Worm (Caenorhabditis elegans) whole organism, L1 larva: ENCODE measurements around the gene coh-3.

Experiments used
- C34B4.2 ChIP-seq: sonication (generic microtip); optimal IDR thresholded peaks from 2 replicates; lab custom pipeline; 2017; ENCODE audit warnings: mild to moderate bottlenecking, missing genetic modification characterization, missing compliant biosample characterization
- F16B12.6 ChIP-seq: fragments of 150-350 bp; optimal IDR thresholded peaks from 2 replicates; lab custom pipeline; 2014; ENCODE audit warnings: missing biosample characterization, missing genetic modification characterization
- aha-1 ChIP-seq: fragments of 150-350 bp; optimal IDR thresholded peaks from 2 replicates; lab custom pipeline; 2014; ENCODE audit warnings: missing biosample characterization, missing genetic modification characterization
- alr-1 ChIP-seq: fragments of 200-800 bp; sonication (Bioruptor generic); optimal IDR thresholded peaks from 2 replicates; lab custom pipeline; 2018; ENCODE audit warnings: borderline replicate concordance, mild to moderate bottlenecking, missing genetic modification characterization, missing compliant biosample characterization
- aly-2 ChIP-seq: fragments of 150-350 bp; optimal IDR thresholded peaks from 2 replicates; lab custom pipeline; 2014; ENCODE audit warnings: missing biosample characterization, missing genetic modification characterization
- ama-1 ChIP-seq: fragments of 150-350 bp; optimal IDR thresholded peaks from 2 replicates; lab custom pipeline; 2014
- ceh-63 ChIP-seq: fragments of 200-800 bp; sonication (Bioruptor generic); optimal IDR thresholded peaks from 2 replicates; lab custom pipeline; 2018; ENCODE audit warnings: mild to moderate bottlenecking, missing genetic modification characterization, missing compliant biosample characterization
- ceh-8 ChIP-seq: fragments of 200-800 bp; sonication (Bioruptor generic); optimal IDR thresholded peaks from 2 replicates; lab custom pipeline; 2018; ENCODE audit warnings: mild to moderate bottlenecking, missing genetic modification characterization, moderate library complexity, missing compliant biosample characterization
- ceh-90 ChIP-seq: sonication (generic microtip); optimal IDR thresholded peaks from 2 replicates; lab custom pipeline; 2016; ENCODE audit warnings: missing genetic modification characterization, missing compliant biosample characterization
- ces-1 ChIP-seq: fragments of 150-350 bp; optimal IDR thresholded peaks from 2 replicates; lab custom pipeline; 2014; ENCODE audit warnings: missing biosample characterization, missing genetic modification reagents, missing genetic modification characterization
- dpl-1 ChIP-seq, 3 experiments: fragments of 150-350 bp in 2 of 3; sonication (generic microtip) in 1 of 3; optimal IDR thresholded peaks; 2 replicates each; lab custom pipeline; 2014 to 2017; ENCODE audit warnings: missing biosample characterization in 3 of 3, missing genetic modification characterization in 3 of 3, missing genetic modification reagents in 3 of 3
- efl-1 ChIP-seq, 4 experiments: fragments of 150-350 bp; optimal IDR thresholded peaks in 3 of 4; peaks in 1 of 4; 1 replicate in 1 of 4; 2 replicates in 3 of 4; lab custom pipeline; 2014; ENCODE audit warnings: missing biosample characterization in 2 of 4, missing genetic modification characterization in 2 of 4, missing genetic modification reagents in 2 of 4
- efl-3 ChIP-seq: fragments of 200-800 bp; sonication (Bioruptor generic); optimal IDR thresholded peaks from 2 replicates; lab custom pipeline; 2018; ENCODE audit warnings: mild to moderate bottlenecking, missing genetic modification characterization, missing compliant biosample characterization
- egl-13 ChIP-seq: sonication (generic microtip); optimal IDR thresholded peaks from 2 replicates; lab custom pipeline; 2016; ENCODE audit warnings: missing genotype, missing genetic modification reagents, missing genetic modification characterization, missing compliant biosample characterization
- egl-27 ChIP-seq, 2 experiments: fragments of 150-350 bp in 1 of 2; sonication (generic microtip); optimal IDR thresholded peaks; 3 replicates each; lab custom pipeline; 2017 to 2018; ENCODE audit warnings: missing biosample characterization in 2 of 2, missing genetic modification characterization in 2 of 2, missing genetic modification reagents in 2 of 2
- elt-3 ChIP-seq, 6 experiments: fragments of 150-350 bp in 1 of 6; sonication (generic microtip); optimal IDR thresholded peaks; 2 replicates each; lab custom pipeline; 2017 to 2018; ENCODE audit warnings: missing biosample characterization in 6 of 6, missing genetic modification characterization in 6 of 6, inconsistent platforms in 1 of 6
- fkh-4 ChIP-seq: sonication (generic microtip); optimal IDR thresholded peaks from 2 replicates; lab custom pipeline; 2016; ENCODE audit warnings: missing compliant biosample characterization, missing genetic modification characterization, borderline replicate concordance
- fos-1 ChIP-seq: fragments of 150-350 bp; optimal IDR thresholded peaks from 2 replicates; lab custom pipeline; 2014; ENCODE audit warnings: missing biosample characterization, missing genetic modification characterization
- hpl-2 ChIP-seq: fragments of 150-350 bp; optimal IDR thresholded peaks from 2 replicates; lab custom pipeline; 2014; ENCODE audit warnings: missing biosample characterization, missing genetic modification reagents, missing genetic modification characterization
- irx-1 ChIP-seq: sonication (generic microtip); optimal IDR thresholded peaks from 2 replicates; lab custom pipeline; 2016; ENCODE audit warnings: missing genetic modification characterization, missing compliant biosample characterization
- jun-1 ChIP-seq: fragments of 150-350 bp; optimal IDR thresholded peaks from 2 replicates; lab custom pipeline; 2014; ENCODE audit warnings: missing biosample characterization, missing genetic modification reagents, missing genetic modification characterization
- lin-13 ChIP-seq: fragments of 150-350 bp; optimal IDR thresholded peaks from 2 replicates; lab custom pipeline; 2014; ENCODE audit warnings: missing biosample characterization, missing genetic modification reagents, missing genetic modification characterization
- lin-14 ChIP-seq: fragments of 200-800 bp; sonication (Bioruptor generic); optimal IDR thresholded peaks from 2 replicates; lab custom pipeline; 2018; ENCODE audit warnings: mild to moderate bottlenecking, missing genetic modification characterization, moderate library complexity, missing compliant biosample characterization
- lin-15B ChIP-seq: fragments of 150-350 bp; sonication (generic microtip); optimal IDR thresholded peaks from 3 replicates; lab custom pipeline; 2014; ENCODE audit warnings: missing biosample characterization, missing genetic modification characterization
- lin-39 ChIP-seq: fragments of 150-350 bp; optimal IDR thresholded peaks from 2 replicates; lab custom pipeline; 2014; ENCODE audit warnings: missing biosample characterization, missing genetic modification reagents, missing genetic modification characterization
- lsy-2 ChIP-seq, 2 experiments: fragments of 150-350 bp; optimal IDR thresholded peaks; 2 replicates each; lab custom pipeline; 2014; ENCODE audit warnings: missing biosample characterization in 2 of 2, missing genetic modification characterization in 2 of 2
- mab-9 ChIP-seq: fragments of 200-800 bp; sonication (Bioruptor generic); IDR thresholded peaks from 2 replicates; pipeline ENCODE4 v1.3.6; 2022; ENCODE audit warnings: missing genetic modification reagents, missing genetic modification characterization, missing compliant biosample characterization
- mep-1 ChIP-seq: fragments of 150-350 bp; optimal IDR thresholded peaks from 2 replicates; lab custom pipeline; 2014; ENCODE audit warnings: missing biosample characterization, missing genetic modification characterization
- nhr-11 ChIP-seq: fragments of 150-350 bp; optimal IDR thresholded peaks from 2 replicates; lab custom pipeline; 2014; ENCODE audit warnings: missing biosample characterization, missing genetic modification characterization
- nhr-12 ChIP-seq: sonication (generic microtip); optimal IDR thresholded peaks from 2 replicates; lab custom pipeline; 2017; ENCODE audit warnings: missing biosample characterization, missing genetic modification characterization
- nhr-20 ChIP-seq: sonication (generic microtip); optimal IDR thresholded peaks from 2 replicates; lab custom pipeline; 2016; ENCODE audit warnings: mild to moderate bottlenecking, missing genetic modification characterization, missing compliant biosample characterization
- nhr-28 ChIP-seq: fragments of 150-350 bp; optimal IDR thresholded peaks from 2 replicates; lab custom pipeline; 2014; ENCODE audit warnings: missing biosample characterization, missing genetic modification characterization
- nhr-71 ChIP-seq: sonication (generic microtip); optimal IDR thresholded peaks from 2 replicates; lab custom pipeline; 2016; ENCODE audit warnings: mild to moderate bottlenecking, missing genetic modification characterization, moderate library complexity, missing compliant biosample characterization
- nhr-77 ChIP-seq: fragments of 150-350 bp; optimal IDR thresholded peaks from 2 replicates; lab custom pipeline; 2014; ENCODE audit warnings: missing biosample characterization, missing genetic modification characterization
- nhr-84 ChIP-seq: sonication (generic microtip); optimal IDR thresholded peaks from 2 replicates; lab custom pipeline; 2017; ENCODE audit warnings: missing biosample characterization, missing genetic modification characterization
- nhr-85 ChIP-seq: sonication (generic microtip); peaks from one replicate; lab custom pipeline; 2016; ENCODE audit warnings: missing genetic modification characterization, inconsistent platforms, missing compliant biosample characterization
- pag-3 ChIP-seq: sonication (generic microtip); optimal IDR thresholded peaks from 2 replicates; lab custom pipeline; 2017; ENCODE audit warnings: missing genetic modification characterization, mild to moderate bottlenecking, missing compliant biosample characterization, antibody characterized with exemption, borderline replicate concordance; ENCODE audit not compliant: insufficient read depth
- pqm-1 ChIP-seq: sonication (generic microtip); optimal IDR thresholded peaks from 3 replicates; lab custom pipeline; 2017; ENCODE audit warnings: missing biosample characterization, missing genetic modification characterization
- skn-1 ChIP-seq: fragments of 150-350 bp; optimal IDR thresholded peaks from 2 replicates; lab custom pipeline; 2014; ENCODE audit warnings: missing biosample characterization, missing genetic modification characterization
- snpc-4 ChIP-seq: fragments of 150-350 bp; optimal IDR thresholded peaks from 2 replicates; lab custom pipeline; 2014; ENCODE audit warnings: missing biosample characterization, missing genetic modification characterization
- snu-23 ChIP-seq: sonication (generic microtip); optimal IDR thresholded peaks from 2 replicates; lab custom pipeline; 2016; ENCODE audit warnings: missing genetic modification characterization, missing compliant biosample characterization
- sptf-1 ChIP-seq: fragments of 150-350 bp; optimal IDR thresholded peaks from 2 replicates; lab custom pipeline; 2014; ENCODE audit warnings: missing biosample characterization, missing genetic modification characterization
- sup-37 ChIP-seq: fragments of 200-800 bp; sonication (Bioruptor generic); optimal IDR thresholded peaks from 2 replicates; lab custom pipeline; 2018; ENCODE audit warnings: mild to moderate bottlenecking, missing genetic modification characterization, missing compliant biosample characterization
- tbx-2 ChIP-seq: sonication (generic microtip); optimal IDR thresholded peaks from 2 replicates; lab custom pipeline; 2016; ENCODE audit warnings: missing genetic modification characterization, missing compliant biosample characterization
- tlp-1 ChIP-seq: fragments of 150-350 bp; optimal IDR thresholded peaks from 2 replicates; lab custom pipeline; 2014; ENCODE audit warnings: missing biosample characterization, missing genetic modification characterization
- unc-130 ChIP-seq: fragments of 150-350 bp; optimal IDR thresholded peaks from 2 replicates; lab custom pipeline; 2017; ENCODE audit warnings: missing biosample characterization, missing genetic modification characterization, inconsistent platforms
- unc-30 ChIP-seq: sonication (generic microtip); optimal IDR thresholded peaks from 2 replicates; lab custom pipeline; 2017; ENCODE audit warnings: missing biosample characterization, missing genetic modification characterization
- unc-98 ChIP-seq: fragments of 200-800 bp; sonication (Bioruptor generic); IDR thresholded peaks from 2 replicates; pipeline ENCODE4 v1.3.6; 2022; ENCODE audit warnings: missing genetic modification characterization, missing compliant biosample characterization
- vab-15 ChIP-seq: sonication (generic microtip); optimal IDR thresholded peaks from 2 replicates; lab custom pipeline; 2017; ENCODE audit warnings: missing genotype, mild to moderate bottlenecking, missing genetic modification characterization, missing compliant biosample characterization
- zag-1 ChIP-seq: fragments of 150-350 bp; optimal IDR thresholded peaks from 2 replicates; lab custom pipeline; 2014; ENCODE audit warnings: missing biosample characterization, missing genetic modification characterization
- ztf-11 ChIP-seq, 2 experiments: sonication (generic microtip); optimal IDR thresholded peaks; 2 replicates each; lab custom pipeline; 2016 to 2017; ENCODE audit warnings: missing genetic modification characterization in 2 of 2, missing biosample characterization in 1 of 2, missing compliant biosample characterization in 1 of 2
- ztf-4 ChIP-seq: fragments of 150-350 bp; optimal IDR thresholded peaks from 2 replicates; lab custom pipeline; 2014; ENCODE audit warnings: missing biosample characterization, missing genetic modification characterization

coh-3 gene

DNA sequence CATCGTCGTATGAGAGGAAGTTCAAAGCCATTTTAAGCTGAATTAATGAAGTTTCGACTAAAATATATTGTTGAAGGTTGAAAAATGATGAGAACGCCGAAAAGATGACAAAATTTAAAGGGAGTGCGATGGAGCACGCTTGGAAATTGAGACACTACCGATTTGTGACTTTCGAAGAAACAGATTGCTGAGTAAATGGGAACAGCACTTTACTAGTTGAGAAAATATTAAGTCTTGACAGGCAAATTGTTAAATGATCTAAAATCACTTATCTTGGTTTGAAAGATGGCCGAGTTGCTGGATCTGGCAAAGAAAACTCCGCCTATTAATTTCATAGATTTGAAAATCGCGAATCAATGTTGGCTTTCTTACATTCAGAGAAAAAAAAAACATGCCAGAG, 34.0 kb upstream of the coh-3 start, which contains the start of gene rpoa-12 (continued):
- TF ChIP-seq ztf-11 (tag; optimal IDR thresholded peaks at IDR 0.05; lab: Kevin White, UChicago): peak in 1 of 2 experiments; percentile 64
- TF ChIP-seq lin-13: peak; percentile 12
- TF ChIP-seq unc-98 (GFP tag; lab: Robert Waterston, UW): 0 out of 2 replicates have a peak, but pooled peaks have one; percentile 44
- TF ChIP-seq zag-1 (tag; lab: Kevin White, UChicago): no peak
- no peak for TF ChIP-seq unc-30 (tag; lab: Kevin White, UChicago)
- TF ChIP-seq nhr-28 (tag; lab: Kevin White, UChicago): no peak
- TF ChIP-seq aly-2: no peak
- no peak for TF ChIP-seq ceh-8 (GFP tag; lab: Kevin White, UChicago)
- no peak for TF ChIP-seq ama-1 (lab: Kevin White, UChicago)
- TF ChIP-seq lin-14 (GFP tag; lab: Kevin White, UChicago): peak; percentile 53
- no peak for TF ChIP-seq aha-1 (tag; lab: Kevin White, UChicago)
- TF ChIP-seq ceh-63 (GFP tag; lab: Kevin White, UChicago): no peak
- no peak for TF ChIP-seq egl-13 (tag; lab: Kevin White, UChicago)
- TF ChIP-seq C34B4.2 (tag; lab: Kevin White, UChicago): no peak
- TF ChIP-seq hpl-2 (GFP tag; lab: Kevin White, UChicago): no peak
- TF ChIP-seq pag-3 (tag; lab: Kevin White, UChicago): no peak
- no peak for TF ChIP-seq irx-1 (tag; lab: Kevin White, UChicago)
- TF ChIP-seq elt-3 (tag; optimal IDR thresholded peaks at IDR 0.05; lab: Kevin White, UChicago): no peak
- peak; percentile 1 for TF ChIP-seq unc-130 (tag; lab: Kevin White, UChicago)
- peak; percentile 62 for TF ChIP-seq nhr-71 (tag; lab: Kevin White, UChicago)
- TF ChIP-seq sup-37 (GFP tag; lab: Kevin White, UChicago): no peak
- no peak for TF ChIP-seq ztf-4 (tag; lab: Kevin White, UChicago)
- TF ChIP-seq snpc-4: no peak
- no peak for TF ChIP-seq nhr-85
- TF ChIP-seq fos-1 (tag; lab: Kevin White, UChicago): no peak
- TF ChIP-seq jun-1 (tag; lab: Kevin White, UChicago): no peak
- TF ChIP-seq alr-1 (tag; lab: Kevin White, UChicago): no peak
- peak; percentile 57 for TF ChIP-seq snu-23
- peak; percentile 25 for TF ChIP-seq ceh-90 (tag; lab: Kevin White, UChicago)
- no peak for TF ChIP-seq fkh-4
- TF ChIP-seq efl-3 (GFP tag; lab: Kevin White, UChicago): no peak
- TF ChIP-seq pqm-1: no peak
- TF ChIP-seq vab-15 (tag; lab: Kevin White, UChicago): peak; percentile 50
- TF ChIP-seq tlp-1 (tag; lab: Kevin White, UChicago): no peak
- TF ChIP-seq mab-9 (GFP tag; lab: Robert Waterston, UW): no peak
- TF ChIP-seq skn-1 (tag; lab: Kevin White, UChicago): peak; percentile 94
- peak; percentile 44 for TF ChIP-seq tbx-2 (tag; lab: Kevin White, UChicago)
- TF ChIP-seq lin-15B: peak; percentile 31
- TF ChIP-seq mep-1: no peak

DNA sequence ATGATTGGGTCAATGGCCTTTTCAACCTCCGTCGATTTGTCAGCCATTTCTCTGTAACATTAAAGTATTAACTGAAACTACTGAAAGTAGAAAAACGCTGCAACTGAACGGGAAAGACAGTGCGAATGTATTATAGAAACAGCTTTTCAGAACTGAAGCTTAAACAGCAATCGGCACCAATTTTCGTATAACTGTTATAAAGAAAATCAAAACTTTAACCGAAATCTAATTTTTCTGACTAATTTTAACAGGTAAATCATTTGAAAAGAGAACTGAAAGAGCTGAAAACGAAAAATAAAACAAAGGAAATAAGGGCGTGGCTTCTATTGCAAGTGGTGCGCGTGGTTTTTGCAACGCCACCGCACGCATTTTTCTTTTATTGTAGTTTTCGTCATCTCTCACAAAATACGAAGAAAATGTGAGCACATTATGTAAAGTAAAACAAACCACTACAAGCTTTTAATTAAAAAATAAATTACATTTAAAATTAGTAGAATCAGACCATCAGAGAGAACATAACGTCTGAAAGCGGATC, 32.2 kb upstream of the coh-3 start, which contains the start of gene rrsr-1:
rrsr-1 (minus strand) TSS at position 51 of the 535 bp plus-strand sequence.
- no peak for TF ChIP-seq nhr-77 (tag; lab: Kevin White, UChicago)
- TF ChIP-seq efl-1 (optimal IDR thresholded peaks at IDR 0.05; lab: Kevin White, UChicago): peak; percentile 49 to 58
- TF ChIP-seq efl-1 (GFP tag; optimal IDR thresholded peaks at IDR 0.05 in 1 of 2; lab: Kevin White, UChicago): peak; percentile 32 to 96
- TF ChIP-seq nhr-11 (tag; lab: Kevin White, UChicago): peak; percentile 2
- TF ChIP-seq egl-27 (tag; optimal IDR thresholded peaks at IDR 0.05; lab: Kevin White, UChicago): no peak
- TF ChIP-seq lin-39 (tag; lab: Kevin White, UChicago): peak; percentile 6
- TF ChIP-seq sptf-1 (tag; lab: Kevin White, UChicago): no peak
- no peak for TF ChIP-seq unc-98 (GFP tag; lab: Robert Waterston, UW)
- TF ChIP-seq alr-1 (tag; lab: Kevin White, UChicago): no peak
- peak; percentile 47 for TF ChIP-seq nhr-20 (tag; lab: Kevin White, UChicago)
- TF ChIP-seq ztf-11 (tag; optimal IDR thresholded peaks at IDR 0.05; lab: Kevin White, UChicago): peak in 1 of 2 experiments; percentile 6
- TF ChIP-seq jun-1 (tag; lab: Kevin White, UChicago): no peak
- no peak for TF ChIP-seq nhr-84
- TF ChIP-seq F16B12.6 (tag; lab: Kevin White, UChicago): no peak
- no peak for TF ChIP-seq ces-1 (GFP tag; lab: Kevin White, UChicago)
- peak; percentile 74 for TF ChIP-seq skn-1 (tag; lab: Kevin White, UChicago)
- no peak for TF ChIP-seq nhr-12 (tag; lab: Kevin White, UChicago)
- no peak for TF ChIP-seq nhr-28 (tag; lab: Kevin White, UChicago)
- TF ChIP-seq lin-13: no peak
- TF ChIP-seq dpl-1 (GFP tag; optimal IDR thresholded peaks at IDR 0.05; lab: Kevin White, UChicago): peak; percentile 35 to 47 (median 41)
- peak in 1 of 2 experiments; percentile 40 for TF ChIP-seq lsy-2 (tag; optimal IDR thresholded peaks at IDR 0.05; lab: Kevin White, UChicago)
